Fruit fly (Drosophila melanogaster): Measurements from ENCODE around the gene CG12684.

The CG12684 gene

dm6 chrX:4540430-4540932 lies 31.2 kb downstream of the CG12684 start, which contains the start of the genes rb and CHOp24 (continued):
- TF ChIP-seq Drgx (GFP tag; IDR thresholded peaks at IDR 0.05) (no peak), tap (tag; optimal IDR thresholded peaks at IDR 0.05) (no peak), CG7928 (GFP tag; optimal IDR thresholded peaks at IDR 0.05) (no peak), CG16863 (GFP tag; optimal IDR thresholded peaks at IDR 0.05) (no peak), crol (GFP tag; IDR thresholded peaks at IDR 0.05) (no peak), CG7839 (tag; optimal IDR thresholded peaks at IDR 0.05) (no peak), CG12299 (tag; optimal IDR thresholded peaks at IDR 0.05) (no peak), CTCF (GFP tag; optimal IDR thresholded peaks at IDR 0.05) (peak; percentile 34), YL-1 (GFP tag; optimal IDR thresholded peaks at IDR 0.05) (peak; percentile 61), dimm (GFP tag; IDR thresholded peaks at IDR 0.05) (no peak), nerfin-2 (GFP tag; IDR thresholded peaks at IDR 0.05; ENCODE audit: partially characterized antibody) (peak; percentile 96), CG10267 (tag; optimal IDR thresholded peaks at IDR 0.05) (peak; percentile 51), pum (GFP tag; optimal IDR thresholded peaks at IDR 0.05) (peak; percentile 32), schlank (tag; optimal IDR thresholded peaks at IDR 0.05) (no peak), HLHmδ (GFP tag; optimal IDR thresholded peaks at IDR 0.05) (no peak), gem (tag; optimal IDR thresholded peaks at IDR 0.05) (no peak), Side (GFP tag; optimal IDR thresholded peaks at IDR 0.05) (peak; percentile 63), MBD-R2 (GFP tag; IDR thresholded peaks at IDR 0.05) (peak; percentile 59), prd (optimal IDR thresholded peaks at IDR 0.05) (no peak), prd (GFP tag; IDR thresholded peaks at IDR 0.05) (peak; percentile 24; the same call in 1 of the 3 replicates), vfl (GFP tag; optimal IDR thresholded peaks at IDR 0.05) (no peak), wek (GFP tag; optimal IDR thresholded peaks at IDR 0.05) (no peak), CG4282 (GFP tag; optimal IDR thresholded peaks at IDR 0.05) (no peak), Camta (GFP tag; optimal IDR thresholded peaks at IDR 0.05) (peak; percentile 10), hb (GFP tag; IDR thresholded peaks at IDR 0.05; ENCODE audit: partially characterized antibody) (peak; percentile 97), CG3281 (GFP tag; optimal IDR thresholded peaks at IDR 0.05) (no peak), sob (GFP tag; IDR thresholded peaks at IDR 0.05) (peak; percentile 28; the same call in 1 of the 2 replicates), zen2 (GFP tag; IDR thresholded peaks at IDR 0.05; ENCODE audit: partially characterized antibody) (peak; percentile 78; the same call in 1 of the 3 replicates), CG9797 (GFP tag; optimal IDR thresholded peaks at IDR 0.05) (peak; percentile 68), knrl (GFP tag; IDR thresholded peaks at IDR 0.05; ENCODE audit: partially characterized antibody) (peak; percentile 92), row (GFP tag; IDR thresholded peaks at IDR 0.05) (peak; percentile 80), pfk (GFP tag; optimal IDR thresholded peaks at IDR 0.05) (no peak), MTF-1 (GFP tag; optimal IDR thresholded peaks at IDR 0.05; ENCODE audit: borderline replicate concordance) (no peak), CG3995 (GFP tag; optimal IDR thresholded peaks at IDR 0.05) (peak; percentile 77), Max (GFP tag; optimal IDR thresholded peaks at IDR 0.05) (peak; percentile 28), Usf (GFP tag; optimal IDR thresholded peaks at IDR 0.05) (no peak), Doc3 (GFP tag; IDR thresholded peaks at IDR 0.05; ENCODE audit: partially characterized antibody) (peak; percentile 88), CG6813 (GFP tag; optimal IDR thresholded peaks at IDR 0.05) (no peak), CoRest (tag; optimal IDR thresholded peaks at IDR 0.05) (peak; percentile 32), CG3838 (GFP tag; optimal IDR thresholded peaks at IDR 0.05) (no peak), CG12391 (tag; optimal IDR thresholded peaks at IDR 0.05) (peak; percentile 8), CG7357 (GFP tag; IDR thresholded peaks at IDR 0.05) (no peak), vnd (GFP tag; IDR thresholded peaks at IDR 0.05; ENCODE audit: partially characterized antibody) (peak; percentile 96), Rx (GFP tag; IDR thresholded peaks at IDR 0.05) (no peak), oc (tag; optimal IDR thresholded peaks at IDR 0.05) (no peak), Stat92E (GFP tag; optimal IDR thresholded peaks at IDR 0.05) (no peak), ato (GFP tag; IDR thresholded peaks at IDR 0.05; ENCODE audit: partially characterized antibody) (peak; percentile 57; the same call in 1 of the 2 replicates), CG14710 (tag; optimal IDR thresholded peaks at IDR 0.05) (peak; percentile 64), Med (GFP tag) (peak; percentile 86), CG10565 (GFP tag; optimal IDR thresholded peaks at IDR 0.05) (no peak)

Measured in whole organism, embryonic.